Fruit fly (Drosophila melanogaster): ENCODE data around the gene Dci.

Gene Dci

DNA sequence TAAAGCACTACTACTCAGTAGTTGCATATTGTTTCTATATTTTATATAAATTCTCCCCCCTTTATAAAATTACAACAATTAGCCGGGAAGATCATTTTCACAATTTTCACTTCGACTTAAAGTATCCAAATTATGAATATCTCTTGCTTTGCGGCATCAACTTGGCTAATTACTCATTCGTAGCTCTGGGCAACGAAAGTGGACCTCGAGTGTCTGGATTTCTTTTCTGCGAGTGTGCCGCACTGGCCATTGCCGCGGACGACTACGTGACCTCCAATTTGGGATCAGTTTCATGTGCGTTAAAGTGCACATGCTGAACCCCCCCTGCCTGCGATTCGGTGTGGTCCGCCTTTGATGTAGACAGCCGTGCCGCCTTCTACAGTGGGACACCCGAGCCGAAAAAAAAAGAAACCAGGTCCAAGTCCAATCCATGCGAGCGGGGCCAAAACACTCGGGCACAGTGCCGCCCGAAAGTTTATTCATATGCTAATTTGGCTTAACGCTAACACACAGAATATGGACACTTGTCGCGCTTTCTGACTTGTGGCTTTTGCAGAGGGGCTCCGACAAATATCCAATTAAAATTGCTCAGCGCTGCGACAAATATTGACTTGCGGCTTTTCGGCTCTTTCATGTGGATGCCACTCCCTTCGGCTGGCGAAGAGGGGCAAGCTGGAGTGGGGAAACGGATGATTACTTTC lies 32.6 kb upstream of the Dci start (continued):
- TF ChIP-seq Taf1 (GFP tag; IDR thresholded peaks at IDR 0.05) (no peak), Awh (GFP tag; IDR thresholded peaks at IDR 0.05) (no peak), ttk (GFP tag; IDR thresholded peaks at IDR 0.05) (no peak), oc (tag; optimal IDR thresholded peaks at IDR 0.05) (peak; percentile 29), CG10321 (GFP tag; IDR thresholded peaks at IDR 0.05) (no peak), Dref (GFP tag; IDR thresholded peaks at IDR 0.05) (peak; percentile 31; the same call in 1 of the 2 replicates), Bteb2 (GFP tag; optimal IDR thresholded peaks at IDR 0.05) (no peak), H2.0 (GFP tag; IDR thresholded peaks at IDR 0.05) (no peak; the same call in 1 of the 2 replicates), CG10274 (GFP tag; optimal IDR thresholded peaks at IDR 0.05) (no peak), sens (GFP tag) (peak; percentile 80), CG32532 (GFP tag; IDR thresholded peaks at IDR 0.05) (peak; percentile 27; the same call in 1 of the 2 replicates), CG15479 (GFP tag; optimal IDR thresholded peaks at IDR 0.05) (no peak), Drgx (GFP tag; IDR thresholded peaks at IDR 0.05) (peak; percentile 65), Trl (optimal IDR thresholded peaks at IDR 0.05) (no peak), Trl (GFP tag; optimal IDR thresholded peaks at IDR 0.05) (no peak), nau (GFP tag; optimal IDR thresholded peaks at IDR 0.05) (no peak), prd (optimal IDR thresholded peaks at IDR 0.05) (no peak), prd (GFP tag; IDR thresholded peaks at IDR 0.05) (no peak; the same call in 2 of the 3 replicates), dimm (GFP tag; IDR thresholded peaks at IDR 0.05) (no peak), chm (GFP tag; IDR thresholded peaks at IDR 0.05) (no peak), rib (GFP tag; IDR thresholded peaks at IDR 0.05) (no peak), ato (GFP tag; IDR thresholded peaks at IDR 0.05; ENCODE audit: partially characterized antibody) (no peak), CG2678 (tag; optimal IDR thresholded peaks at IDR 0.05) (peak; percentile 11), salm (tag; optimal IDR thresholded peaks at IDR 0.05) (no peak), Pdp1 (GFP tag; optimal IDR thresholded peaks at IDR 0.05) (no peak), CG33213 (GFP tag; optimal IDR thresholded peaks at IDR 0.05) (no peak), Doc2 (GFP tag; IDR thresholded peaks at IDR 0.05) (no peak), repo (GFP tag; optimal IDR thresholded peaks at IDR 0.05) (no peak), onecut (GFP tag; IDR thresholded peaks at IDR 0.05) (no peak), CG7963 (GFP tag; IDR thresholded peaks at IDR 0.05; ENCODE audit: partially characterized antibody) (no peak), CG15269 (tag; optimal IDR thresholded peaks at IDR 0.05) (peak; percentile 50), zf30C (GFP tag; optimal IDR thresholded peaks at IDR 0.05) (no peak)

DNA sequence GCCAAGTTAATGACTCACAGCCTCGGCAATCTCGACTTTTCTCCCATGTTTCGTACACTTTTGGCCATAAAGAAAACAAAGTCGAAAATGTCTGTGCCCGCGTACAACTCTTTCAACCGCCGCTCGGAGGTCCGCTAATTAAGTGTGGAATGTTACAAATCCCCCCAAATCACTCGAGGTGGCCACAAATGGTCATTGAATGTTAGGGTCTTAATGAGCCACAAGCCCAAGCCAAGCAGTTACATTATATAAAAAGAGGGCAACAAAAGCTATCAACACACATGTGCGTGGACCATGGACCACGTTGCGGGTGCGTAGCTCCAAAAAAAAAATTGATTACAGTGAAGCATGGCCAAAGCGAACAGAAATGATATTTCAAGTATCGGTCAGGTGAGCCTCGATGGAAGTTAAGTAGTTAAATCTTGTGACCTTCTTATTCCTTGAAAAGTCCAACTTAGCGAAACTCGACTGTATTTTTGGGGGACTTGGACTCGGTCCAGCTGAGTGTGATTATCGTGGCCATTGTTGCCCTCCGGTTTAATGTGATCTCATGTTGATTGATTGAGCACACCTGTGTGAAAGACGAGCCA lies 31.8 kb upstream of the Dci start:
- peak; percentile 53 for TF ChIP-seq tup (GFP tag; optimal IDR thresholded peaks at IDR 0.05)
- peak; percentile 88 for TF ChIP-seq rib (GFP tag; IDR thresholded peaks at IDR 0.05)
- peak; percentile 84 for TF ChIP-seq Dad (GFP tag; optimal IDR thresholded peaks at IDR 0.05)
- peak; percentile 84 for TF ChIP-seq repo (GFP tag; optimal IDR thresholded peaks at IDR 0.05)
- TF ChIP-seq CG11247 (GFP tag; IDR thresholded peaks at IDR 0.05), result peak; percentile 91
- TF ChIP-seq CG8478 (optimal IDR thresholded peaks at IDR 0.05), result no peak
- peak; percentile 94 for TF ChIP-seq sisA (GFP tag; IDR thresholded peaks at IDR 0.05)
- peak; percentile 92 for TF ChIP-seq az2 (GFP tag; optimal IDR thresholded peaks at IDR 0.05)
- peak; percentile 82 for TF ChIP-seq ssp (GFP tag; IDR thresholded peaks at IDR 0.05)
- TF ChIP-seq bigmax (GFP tag; optimal IDR thresholded peaks at IDR 0.05), result no peak
- TF ChIP-seq Ets97D (GFP tag; optimal IDR thresholded peaks at IDR 0.05), result peak; percentile 54
- TF ChIP-seq ara (GFP tag; IDR thresholded peaks at IDR 0.05), result peak; percentile 91
- peak; percentile 88 for TF ChIP-seq CG13424 (tag; optimal IDR thresholded peaks at IDR 0.05)
- TF ChIP-seq CoRest (tag; optimal IDR thresholded peaks at IDR 0.05), result peak; percentile 86
- TF ChIP-seq CG31365 (tag; optimal IDR thresholded peaks at IDR 0.05), result peak; percentile 73
- peak; percentile 74 for TF ChIP-seq NC2β (GFP tag; optimal IDR thresholded peaks at IDR 0.05)
- TF ChIP-seq NFAT (GFP tag; IDR thresholded peaks at IDR 0.05), result peak; percentile 93
- peak; percentile 66 for TF ChIP-seq CG2202 (tag; optimal IDR thresholded peaks at IDR 0.05)
- peak; percentile 54 for TF ChIP-seq sima (GFP tag; optimal IDR thresholded peaks at IDR 0.05)
- TF ChIP-seq exex (tag; optimal IDR thresholded peaks at IDR 0.05), result peak; percentile 28
- TF ChIP-seq trem (tag; optimal IDR thresholded peaks at IDR 0.05), result peak; percentile 16
- TF ChIP-seq Sry-β (GFP tag; optimal IDR thresholded peaks at IDR 0.05), result peak; percentile 14

Measured in whole organism, embryonic.